Worm (Caenorhabditis elegans): ENCODE results near the gene his-16.

DNA sequence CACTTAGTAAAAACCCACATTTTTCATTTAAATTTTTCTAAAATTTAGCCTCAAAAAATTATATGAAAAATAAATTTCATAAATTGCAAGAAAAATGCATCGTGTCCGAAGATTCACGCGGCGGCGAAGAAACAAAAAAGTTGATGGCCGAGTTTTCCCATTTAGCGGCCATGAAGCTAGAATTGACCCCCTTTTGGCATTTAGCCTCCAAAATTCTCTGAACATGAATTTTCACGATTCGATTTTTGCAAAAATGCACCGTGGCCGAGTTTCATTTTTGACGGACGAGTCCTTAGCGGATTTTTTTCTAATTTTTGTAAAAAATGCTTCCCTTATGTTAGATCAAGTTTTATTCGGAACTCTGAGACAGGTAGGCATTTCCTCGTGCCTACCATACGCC is 2.4 kb downstream of the his-16 start:
- TF ChIP-seq hnd-1 (tag; optimal IDR thresholded peaks at IDR 0.05) (no peak), flt-1 (GFP tag; IDR thresholded peaks at IDR 0.05) (no peak), ets-7 (tag; optimal IDR thresholded peaks at IDR 0.05) (no peak), aly-1 (tag; optimal IDR thresholded peaks at IDR 0.05) (no peak)

Measured in whole organism, early embryonic.